Worm (Caenorhabditis elegans) whole organism, L1 larva: ENCODE results near the gene set-12.
A peak's percentile ranks its signal among the peaks of the same experiment; 100 is the strongest.

Source experiments
- C16A3.4 ChIP-seq: fragments of 150-350 bp; optimal IDR thresholded peaks from 2 replicates; lab custom pipeline; 2014; ENCODE audit warnings: missing biosample characterization, missing genetic modification characterization
- ama-1 ChIP-seq: fragments of 150-350 bp; optimal IDR thresholded peaks from 2 replicates; lab custom pipeline; 2014
- blmp-1 ChIP-seq: fragments of 150-350 bp; optimal IDR thresholded peaks from 2 replicates; lab custom pipeline; 2014; ENCODE audit warnings: missing biosample characterization, missing genetic modification characterization
- ceh-63 ChIP-seq: fragments of 200-800 bp; sonication (Bioruptor generic); optimal IDR thresholded peaks from 2 replicates; lab custom pipeline; 2018; ENCODE audit warnings: mild to moderate bottlenecking, missing genetic modification characterization, missing compliant biosample characterization
- ceh-8 ChIP-seq: fragments of 200-800 bp; sonication (Bioruptor generic); optimal IDR thresholded peaks from 2 replicates; lab custom pipeline; 2018; ENCODE audit warnings: mild to moderate bottlenecking, missing genetic modification characterization, moderate library complexity, missing compliant biosample characterization
- ces-1 ChIP-seq: fragments of 150-350 bp; optimal IDR thresholded peaks from 2 replicates; lab custom pipeline; 2014; ENCODE audit warnings: missing biosample characterization, missing genetic modification reagents, missing genetic modification characterization
- dpl-1 ChIP-seq, 3 experiments: fragments of 150-350 bp in 2 of 3; sonication (generic microtip) in 1 of 3; optimal IDR thresholded peaks; 2 replicates each; lab custom pipeline; 2014 to 2017; ENCODE audit warnings: missing biosample characterization in 3 of 3, missing genetic modification characterization in 3 of 3, missing genetic modification reagents in 3 of 3
- efl-1 ChIP-seq, 4 experiments: fragments of 150-350 bp; optimal IDR thresholded peaks in 3 of 4; peaks in 1 of 4; 1 replicate in 1 of 4; 2 replicates in 3 of 4; lab custom pipeline; 2014; ENCODE audit warnings: missing biosample characterization in 2 of 4, missing genetic modification characterization in 2 of 4, missing genetic modification reagents in 2 of 4
- egl-13 ChIP-seq: sonication (generic microtip); optimal IDR thresholded peaks from 2 replicates; lab custom pipeline; 2016; ENCODE audit warnings: missing genotype, missing genetic modification reagents, missing genetic modification characterization, missing compliant biosample characterization
- egl-27 ChIP-seq, 2 experiments: fragments of 150-350 bp in 1 of 2; sonication (generic microtip); optimal IDR thresholded peaks; 3 replicates each; lab custom pipeline; 2017 to 2018; ENCODE audit warnings: missing biosample characterization in 2 of 2, missing genetic modification characterization in 2 of 2, missing genetic modification reagents in 2 of 2
- elt-2 ChIP-seq: sonication (generic microtip); optimal IDR thresholded peaks from 2 replicates; lab custom pipeline; 2016; ENCODE audit warnings: missing genetic modification characterization, mild to moderate bottlenecking, inconsistent platforms, missing compliant biosample characterization, missing genetic modification reagents
- elt-3 ChIP-seq, 6 experiments: fragments of 150-350 bp in 1 of 6; sonication (generic microtip); optimal IDR thresholded peaks; 2 replicates each; lab custom pipeline; 2017 to 2018; ENCODE audit warnings: missing biosample characterization in 6 of 6, missing genetic modification characterization in 6 of 6, inconsistent platforms in 1 of 6
- ets-5 ChIP-seq: fragments of 200-800 bp; sonication (Bioruptor generic); IDR thresholded peaks from 2 replicates; pipeline ENCODE4 v1.3.6; 2022; ENCODE audit warnings: missing genetic modification characterization, missing compliant biosample characterization
- fkh-10 ChIP-seq: sonication (generic microtip); optimal IDR thresholded peaks from 2 replicates; lab custom pipeline; 2017; ENCODE audit warnings: missing biosample characterization, missing genetic modification reagents, missing genetic modification characterization
- fkh-8 ChIP-seq: sonication (generic microtip); optimal IDR thresholded peaks from 2 replicates; lab custom pipeline; 2016; ENCODE audit warnings: mild to moderate bottlenecking, missing genetic modification characterization, missing compliant biosample characterization
- fos-1 ChIP-seq: fragments of 150-350 bp; optimal IDR thresholded peaks from 2 replicates; lab custom pipeline; 2014; ENCODE audit warnings: missing biosample characterization, missing genetic modification characterization
- hlh-17 ChIP-seq: fragments of 200-800 bp; sonication (Bioruptor generic); optimal IDR thresholded peaks from 2 replicates; lab custom pipeline; 2018; ENCODE audit warnings: missing genetic modification characterization, mild to moderate bottlenecking, missing compliant biosample characterization, moderate library complexity, borderline replicate concordance
- hpl-2 ChIP-seq: fragments of 150-350 bp; optimal IDR thresholded peaks from 2 replicates; lab custom pipeline; 2014; ENCODE audit warnings: missing biosample characterization, missing genetic modification reagents, missing genetic modification characterization
- isw-1 ChIP-seq: fragments of 200-800 bp; sonication (Bioruptor generic); IDR thresholded peaks from 2 replicates; pipeline ENCODE4 v1.3.6; 2022; ENCODE audit warnings: missing genetic modification characterization, missing compliant biosample characterization
- lin-13 ChIP-seq: fragments of 150-350 bp; optimal IDR thresholded peaks from 2 replicates; lab custom pipeline; 2014; ENCODE audit warnings: missing biosample characterization, missing genetic modification reagents, missing genetic modification characterization
- lin-14 ChIP-seq: fragments of 200-800 bp; sonication (Bioruptor generic); optimal IDR thresholded peaks from 2 replicates; lab custom pipeline; 2018; ENCODE audit warnings: mild to moderate bottlenecking, missing genetic modification characterization, moderate library complexity, missing compliant biosample characterization
- lin-35 ChIP-seq, 2 experiments: fragments of 150-350 bp; optimal IDR thresholded peaks; 2 replicates each; lab custom pipeline; 2014; ENCODE audit warnings: missing biosample characterization in 2 of 2, missing genetic modification characterization in 2 of 2, missing genetic modification reagents in 2 of 2
- lin-39 ChIP-seq: fragments of 150-350 bp; optimal IDR thresholded peaks from 2 replicates; lab custom pipeline; 2014; ENCODE audit warnings: missing biosample characterization, missing genetic modification reagents, missing genetic modification characterization
- lsy-2 ChIP-seq, 2 experiments: fragments of 150-350 bp; optimal IDR thresholded peaks; 2 replicates each; lab custom pipeline; 2014; ENCODE audit warnings: missing biosample characterization in 2 of 2, missing genetic modification characterization in 2 of 2
- mdl-1 ChIP-seq, 2 experiments: fragments of 150-350 bp; optimal IDR thresholded peaks; 2 replicates each; lab custom pipeline; 2014 to 2017; ENCODE audit warnings: missing biosample characterization in 2 of 2, missing genetic modification characterization in 2 of 2, inconsistent platforms in 1 of 2
- mef-2 ChIP-seq: fragments of 150-350 bp; optimal IDR thresholded peaks from 2 replicates; lab custom pipeline; 2014; ENCODE audit warnings: missing biosample characterization, missing genetic modification characterization
- mep-1 ChIP-seq: fragments of 150-350 bp; optimal IDR thresholded peaks from 2 replicates; lab custom pipeline; 2014; ENCODE audit warnings: missing biosample characterization, missing genetic modification characterization
- nhr-11 ChIP-seq: fragments of 150-350 bp; optimal IDR thresholded peaks from 2 replicates; lab custom pipeline; 2014; ENCODE audit warnings: missing biosample characterization, missing genetic modification characterization
- nhr-47 ChIP-seq: sonication (generic microtip); optimal IDR thresholded peaks from 2 replicates; lab custom pipeline; 2016; ENCODE audit warnings: mild to moderate bottlenecking, missing genetic modification characterization, moderate library complexity, missing compliant biosample characterization
- nhr-71 ChIP-seq: sonication (generic microtip); optimal IDR thresholded peaks from 2 replicates; lab custom pipeline; 2016; ENCODE audit warnings: mild to moderate bottlenecking, missing genetic modification characterization, moderate library complexity, missing compliant biosample characterization
- nhr-76 ChIP-seq: sonication (generic microtip); optimal IDR thresholded peaks from 2 replicates; lab custom pipeline; 2017; ENCODE audit warnings: missing biosample characterization, missing genetic modification characterization
- nhr-77 ChIP-seq: fragments of 150-350 bp; optimal IDR thresholded peaks from 2 replicates; lab custom pipeline; 2014; ENCODE audit warnings: missing biosample characterization, missing genetic modification characterization
- nhr-84 ChIP-seq: sonication (generic microtip); optimal IDR thresholded peaks from 2 replicates; lab custom pipeline; 2017; ENCODE audit warnings: missing biosample characterization, missing genetic modification characterization
- nhr-85 ChIP-seq: sonication (generic microtip); peaks from one replicate; lab custom pipeline; 2016; ENCODE audit warnings: missing genetic modification characterization, inconsistent platforms, missing compliant biosample characterization
- nhr-90 ChIP-seq: sonication (generic microtip); optimal IDR thresholded peaks from 2 replicates; lab custom pipeline; 2016; ENCODE audit warnings: mild to moderate bottlenecking, missing genetic modification characterization, missing compliant biosample characterization; ENCODE audit not compliant: poor library complexity
- pqm-1 ChIP-seq: sonication (generic microtip); optimal IDR thresholded peaks from 3 replicates; lab custom pipeline; 2017; ENCODE audit warnings: missing biosample characterization, missing genetic modification characterization
- rnt-1 ChIP-seq: sonication (generic microtip); optimal IDR thresholded peaks from 2 replicates; lab custom pipeline; 2016; ENCODE audit warnings: mild to moderate bottlenecking, missing genetic modification characterization, moderate library complexity, missing compliant biosample characterization
- skn-1 ChIP-seq: fragments of 150-350 bp; optimal IDR thresholded peaks from 2 replicates; lab custom pipeline; 2014; ENCODE audit warnings: missing biosample characterization, missing genetic modification characterization
- snpc-4 ChIP-seq: fragments of 150-350 bp; optimal IDR thresholded peaks from 2 replicates; lab custom pipeline; 2014; ENCODE audit warnings: missing biosample characterization, missing genetic modification characterization
- snu-23 ChIP-seq: sonication (generic microtip); optimal IDR thresholded peaks from 2 replicates; lab custom pipeline; 2016; ENCODE audit warnings: missing genetic modification characterization, missing compliant biosample characterization
- sox-4 ChIP-seq: sonication (generic microtip); optimal IDR thresholded peaks from 2 replicates; lab custom pipeline; 2016; ENCODE audit warnings: missing genetic modification characterization, missing compliant biosample characterization
- sptf-1 ChIP-seq: fragments of 150-350 bp; optimal IDR thresholded peaks from 2 replicates; lab custom pipeline; 2014; ENCODE audit warnings: missing biosample characterization, missing genetic modification characterization
- swsn-7 ChIP-seq: sonication (generic microtip); optimal IDR thresholded peaks from 2 replicates; lab custom pipeline; 2016; ENCODE audit warnings: missing genetic modification characterization, missing compliant biosample characterization
- tbx-2 ChIP-seq: sonication (generic microtip); optimal IDR thresholded peaks from 2 replicates; lab custom pipeline; 2016; ENCODE audit warnings: missing genetic modification characterization, missing compliant biosample characterization
- unc-62 ChIP-seq: fragments of 150-350 bp; optimal IDR thresholded peaks from 2 replicates; lab custom pipeline; 2014; ENCODE audit warnings: missing biosample characterization, missing genetic modification reagents, missing genetic modification characterization
- unc-86 ChIP-seq: sonication (generic microtip); optimal IDR thresholded peaks from 2 replicates; lab custom pipeline; 2016; ENCODE audit warnings: missing genetic modification characterization, missing compliant biosample characterization
- unc-98 ChIP-seq: fragments of 200-800 bp; sonication (Bioruptor generic); IDR thresholded peaks from 2 replicates; pipeline ENCODE4 v1.3.6; 2022; ENCODE audit warnings: missing genetic modification characterization, missing compliant biosample characterization
- xbp-1 ChIP-seq: sonication (generic microtip); optimal IDR thresholded peaks from 2 replicates; lab custom pipeline; 2016; ENCODE audit warnings: missing genetic modification characterization, missing compliant biosample characterization
- zag-1 ChIP-seq: fragments of 150-350 bp; optimal IDR thresholded peaks from 2 replicates; lab custom pipeline; 2014; ENCODE audit warnings: missing biosample characterization, missing genetic modification characterization
- zip-4 ChIP-seq: fragments of 200-800 bp; sonication (Bioruptor generic); optimal IDR thresholded peaks from 2 replicates; lab custom pipeline; 2018; ENCODE audit warnings: mild to moderate bottlenecking, missing genetic modification characterization, moderate library complexity, missing compliant biosample characterization
- ztf-11 ChIP-seq, 2 experiments: sonication (generic microtip); optimal IDR thresholded peaks; 2 replicates each; lab custom pipeline; 2016 to 2017; ENCODE audit warnings: missing genetic modification characterization in 2 of 2, missing biosample characterization in 1 of 2, missing compliant biosample characterization in 1 of 2

The set-12 gene

DNA sequence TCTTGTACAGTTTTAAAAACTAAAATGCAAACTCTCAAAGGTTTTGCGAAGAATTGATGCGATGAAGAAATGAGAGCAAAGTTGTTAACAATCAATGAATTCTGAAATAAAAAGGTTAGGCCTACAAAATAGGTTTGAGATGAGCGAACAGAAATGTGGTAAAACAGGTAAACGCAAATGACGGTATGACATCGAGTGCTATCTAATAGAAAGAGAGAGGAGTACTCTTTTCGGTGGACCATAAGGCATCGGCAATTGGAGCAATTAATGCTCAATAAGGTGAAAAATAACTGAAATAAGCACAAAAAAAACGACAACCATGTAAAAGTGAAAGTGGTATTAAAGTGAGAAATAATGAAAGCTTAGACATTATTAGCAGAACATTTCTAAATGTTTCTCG is at the start of gene set-12:
Gene set-12, minus strand, starts transcription at position 101 of the 400 bp plus-strand sequence.
- TF ChIP-seq egl-13 (tag; lab: Kevin White, UChicago) (no peak), blmp-1 (tag; lab: Kevin White, UChicago) (no peak), snu-23 (GFP tag; lab: Kevin White, UChicago) (no peak), nhr-77 (tag; lab: Kevin White, UChicago) (no peak), ets-5 (GFP tag; lab: Robert Waterston, UW) (no peak), sox-4 (no peak), swsn-7 (tag; lab: Kevin White, UChicago) (no peak), rnt-1 (tag; lab: Kevin White, UChicago) (no peak)
- TF ChIP-seq, all 84 proteins: peak for 0

DNA sequence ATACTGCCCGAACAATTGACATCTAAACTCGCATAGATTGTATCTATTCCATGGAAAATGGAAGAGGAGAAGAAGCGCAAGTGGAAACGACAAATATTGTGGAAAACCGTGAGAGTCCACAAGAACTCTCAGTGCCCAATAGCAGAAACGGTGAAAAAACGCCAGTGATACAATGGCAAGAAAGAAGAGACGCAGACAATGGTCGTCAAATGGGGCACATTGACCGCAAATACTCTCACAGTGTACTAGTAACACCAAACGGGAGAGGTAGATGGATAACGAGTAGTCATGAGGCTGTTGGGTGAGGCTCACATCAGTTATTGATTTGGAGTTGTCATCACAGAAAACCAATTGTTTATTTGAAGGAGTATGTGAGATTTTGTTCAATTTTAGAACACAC is 46.3 kb upstream of the set-12 start, which contains the start of gene ZK154.4:
Gene ZK154.4, minus strand, starts transcription at position 27 of the 400 bp plus-strand sequence.
- TF ChIP-seq nhr-47 (tag; lab: Kevin White, UChicago) (peak; percentile 66), zag-1 (no peak), mep-1 (tag; lab: Kevin White, UChicago) (peak; percentile 75), elt-3 (tag; optimal IDR thresholded peaks at IDR 0.05; lab: Kevin White, UChicago) (no peak), nhr-90 (tag; lab: Kevin White, UChicago) (peak; percentile 28), fos-1 (tag; lab: Kevin White, UChicago) (no peak), dpl-1 (GFP tag; optimal IDR thresholded peaks at IDR 0.05; lab: Kevin White, UChicago) (peak in 2 of 3 experiments; percentile 37 to 43), lin-35 (GFP tag; optimal IDR thresholded peaks at IDR 0.05; lab: Kevin White, UChicago) (peak; percentile 52 to 74), isw-1 (GFP tag; lab: Robert Waterston, UW) (peak; percentile 8; the same call in 1 of the 2 replicates), fkh-8 (peak; percentile 40), nhr-76 (tag; lab: Kevin White, UChicago) (no peak), unc-86 (peak; percentile 17), snpc-4 (no peak), elt-2 (tag; lab: Kevin White, UChicago) (peak; percentile 8), tbx-2 (peak; percentile 55), skn-1 (tag; lab: Kevin White, UChicago) (peak; percentile 2), lsy-2 (tag; optimal IDR thresholded peaks at IDR 0.05; lab: Kevin White, UChicago) (peak; percentile 42 to 73), ama-1 (no peak), ceh-8 (GFP tag; lab: Kevin White, UChicago) (no peak), sptf-1 (tag; lab: Kevin White, UChicago) (no peak), unc-98 (GFP tag; lab: Robert Waterston, UW) (no peak), nhr-85 (peak; percentile 23), egl-27 (tag; optimal IDR thresholded peaks at IDR 0.05; lab: Kevin White, UChicago) (no peak), pqm-1 (no peak), nhr-71 (peak; percentile 70), nhr-11 (tag; lab: Kevin White, UChicago) (no peak), fkh-10 (GFP tag; lab: Kevin White, UChicago) (no peak), lin-39 (tag; lab: Kevin White, UChicago) (no peak), ceh-63 (GFP tag; lab: Kevin White, UChicago) (no peak), hpl-2 (GFP tag; lab: Kevin White, UChicago) (peak; percentile 4), C16A3.4 (tag; lab: Kevin White, UChicago) (peak; percentile 73), mdl-1 (tag; optimal IDR thresholded peaks at IDR 0.05; lab: Kevin White, UChicago) (peak in 1 of 2 experiments; percentile 56), hlh-17 (no peak), ces-1 (no peak), unc-62 (GFP tag; lab: Kevin White, UChicago) (no peak), mef-2 (peak; percentile 8), lin-14 (peak; percentile 75), efl-1 (optimal IDR thresholded peaks at IDR 0.05; lab: Kevin White, UChicago) (peak; percentile 41 to 62), efl-1 (GFP tag; optimal IDR thresholded peaks at IDR 0.05 in 1 of 2; lab: Kevin White, UChicago) (peak; percentile 63 to 92), zip-4 (GFP tag; lab: Kevin White, UChicago) (no peak), nhr-77 (tag; lab: Kevin White, UChicago) (peak; percentile 51), xbp-1 (tag; lab: Kevin White, UChicago) (peak; percentile 66), lin-13 (GFP tag; lab: Kevin White, UChicago) (peak; percentile 24), ztf-11 (tag; optimal IDR thresholded peaks at IDR 0.05; lab: Kevin White, UChicago) (no peak), nhr-84 (no peak)
